Worm (Caenorhabditis elegans) whole organism, L2 larva: ENCODE data around the gene srt-23.

ENCODE experiments used
- F13H6.1 ChIP-seq: sonication (generic microtip); optimal IDR thresholded peaks from 2 replicates; lab custom pipeline; 2016; ENCODE audit warnings: missing genetic modification characterization, missing compliant biosample characterization
- gmeb-1 ChIP-seq: fragments of 150-350 bp; optimal IDR thresholded peaks from 2 replicates; lab custom pipeline; 2014; ENCODE audit warnings: missing biosample characterization, missing genetic modification characterization
- nhr-11 ChIP-seq: fragments of 150-350 bp; optimal IDR thresholded peaks from 2 replicates; lab custom pipeline; 2014; ENCODE audit warnings: missing biosample characterization, missing genetic modification characterization
- nhr-25 ChIP-seq: fragments of 150-350 bp; sonication (generic microtip); optimal IDR thresholded peaks from 3 replicates; lab custom pipeline; 2014; ENCODE audit warnings: missing biosample characterization, missing genetic modification characterization
- nhr-77 ChIP-seq: fragments of 150-350 bp; optimal IDR thresholded peaks from 2 replicates; lab custom pipeline; 2014; ENCODE audit warnings: missing biosample characterization, missing genetic modification characterization
- sem-4 ChIP-seq: fragments of 150-350 bp; optimal IDR thresholded peaks from 2 replicates; lab custom pipeline; 2014; ENCODE audit warnings: missing biosample characterization, missing genetic modification reagents, missing genetic modification characterization
- snpc-4 ChIP-seq: fragments of 150-350 bp; optimal IDR thresholded peaks from 2 replicates; lab custom pipeline; 2014; ENCODE audit warnings: missing biosample characterization, missing genetic modification characterization

ce11 chrIV:756956-757355 lies 435 bp downstream of the srt-23 start:
- TF ChIP-seq nhr-25 (tag; lab: Kevin White, UChicago) = no peak
- no peak for TF ChIP-seq nhr-11 (tag; lab: Kevin White, UChicago)
- no peak for TF ChIP-seq sem-4
- TF ChIP-seq snpc-4 (tag; lab: Kevin White, UChicago) = no peak
- no peak for TF ChIP-seq gmeb-1
- TF ChIP-seq F13H6.1 (tag; lab: Kevin White, UChicago) = no peak
- no peak for TF ChIP-seq nhr-77
